Worm (Caenorhabditis elegans) whole organism, L4 larva: ENCODE data around the gene R11G1.11.

ENCODE experiments used
- D1046.2 ChIP-seq: fragments of 200-800 bp; sonication (Bioruptor generic); IDR thresholded peaks from 2 replicates; pipeline ENCODE4 v1.3.6; 2022; ENCODE audit warnings: missing genetic modification characterization, missing compliant biosample characterization
- F37D6.2 ChIP-seq: sonication (generic microtip); optimal IDR thresholded peaks from 2 replicates; lab custom pipeline; 2016; ENCODE audit warnings: mild to moderate bottlenecking, missing genetic modification characterization, missing compliant biosample characterization
- Y105C5A.15 ChIP-seq: fragments of 200-800 bp; sonication (Bioruptor generic); IDR thresholded peaks from 2 replicates; pipeline ENCODE4 v1.3.6; 2022; ENCODE audit warnings: missing genetic modification characterization, missing compliant biosample characterization
- ZK337.2 ChIP-seq: fragments of 200-800 bp; sonication (Bioruptor generic); IDR thresholded peaks from 2 replicates; pipeline ENCODE4 v1.3.6; 2022; ENCODE audit warnings: missing genetic modification reagents, missing genetic modification characterization, missing compliant biosample characterization
- aha-1 ChIP-seq: fragments of 150-350 bp; peaks from one replicate; lab custom pipeline; 2014; ENCODE audit warnings: missing biosample characterization, missing genetic modification characterization
- ceh-20 ChIP-seq: fragments of 200-800 bp; sonication (Bioruptor generic); IDR thresholded peaks from 2 replicates; pipeline ENCODE4 v1.3.6; 2022; ENCODE audit warnings: missing genetic modification reagents, missing genetic modification characterization, missing compliant biosample characterization
- ctbp-1 ChIP-seq: fragments of 200-800 bp; sonication (Bioruptor generic); IDR thresholded peaks from 2 replicates; pipeline ENCODE4 v1.3.6; 2022; ENCODE audit warnings: missing genetic modification reagents, missing genetic modification characterization, missing compliant biosample characterization
- daf-16 ChIP-seq, 3 experiments: sonication (generic microtip); optimal IDR thresholded peaks; 2 replicates each; lab custom pipeline; 2016 to 2017; ENCODE audit warnings: missing genetic modification characterization in 3 of 3, missing genetic modification reagents in 3 of 3, mild to moderate bottlenecking in 2 of 3, missing compliant biosample characterization in 2 of 3, missing biosample characterization in 1 of 3, moderate library complexity in 1 of 3
- daf-8 ChIP-seq: fragments of 200-800 bp; sonication (Bioruptor generic); IDR thresholded peaks from 2 replicates; pipeline ENCODE4 v1.3.6; 2022; ENCODE audit warnings: missing genetic modification characterization, missing compliant biosample characterization
- dmd-8 ChIP-seq: fragments of 200-800 bp; sonication (Bioruptor generic); IDR thresholded peaks from 2 replicates; pipeline ENCODE4 v1.3.6; 2022; ENCODE audit warnings: missing genetic modification characterization, missing compliant biosample characterization
- egl-43 ChIP-seq: fragments of 200-800 bp; sonication (Bioruptor generic); IDR thresholded peaks from 2 replicates; pipeline ENCODE4 v1.3.6; 2022; ENCODE audit warnings: missing genetic modification reagents, missing genetic modification characterization, missing compliant biosample characterization
- fkh-10 ChIP-seq: fragments of 150-350 bp; optimal IDR thresholded peaks from 2 replicates; lab custom pipeline; 2014; ENCODE audit warnings: missing biosample characterization, missing genetic modification reagents, missing genetic modification characterization
- fos-1 ChIP-seq: fragments of 150-350 bp; optimal IDR thresholded peaks from 2 replicates; lab custom pipeline; 2014; ENCODE audit warnings: missing biosample characterization, missing genetic modification characterization
- hif-1 ChIP-seq, 2 experiments: sonication (generic microtip); optimal IDR thresholded peaks; 2 replicates each; lab custom pipeline; 2016 to 2017; ENCODE audit warnings: missing compliant biosample characterization in 2 of 2, missing genetic modification characterization in 2 of 2, missing genetic modification reagents in 2 of 2, missing genotype in 2 of 2, mild to moderate bottlenecking in 1 of 2
- hlh-11 ChIP-seq: fragments of 200-800 bp; sonication (Bioruptor generic); optimal IDR thresholded peaks from 2 replicates; lab custom pipeline; 2018; ENCODE audit warnings: mild to moderate bottlenecking, missing genetic modification characterization, missing compliant biosample characterization
- lin-13 ChIP-seq: fragments of 150-350 bp; optimal IDR thresholded peaks from 2 replicates; lab custom pipeline; 2014; ENCODE audit warnings: missing biosample characterization, missing genetic modification reagents, missing genetic modification characterization
- lin-15B ChIP-seq: fragments of 150-350 bp; sonication (generic microtip); optimal IDR thresholded peaks from 3 replicates; lab custom pipeline; 2014; ENCODE audit warnings: missing biosample characterization, missing genetic modification characterization
- madf-9 ChIP-seq: fragments of 200-800 bp; sonication (Bioruptor generic); conservative IDR thresholded peaks from 2 replicates; pipeline ENCODE4 v1.3.6; 2022; ENCODE audit warnings: missing genetic modification reagents, missing genetic modification characterization, missing compliant biosample characterization
- mep-1 ChIP-seq: fragments of 150-350 bp; sonication (generic microtip); optimal IDR thresholded peaks from 3 replicates; lab custom pipeline; 2014; ENCODE audit warnings: missing biosample characterization, missing genetic modification characterization
- mes-2 ChIP-seq: sonication (generic microtip); optimal IDR thresholded peaks from 2 replicates; lab custom pipeline; 2016; ENCODE audit warnings: missing genotype, mild to moderate bottlenecking, missing genetic modification characterization, missing compliant biosample characterization; ENCODE audit not compliant: poor library complexity, severe bottlenecking
- mxl-2 ChIP-seq: fragments of 200-800 bp; sonication (Bioruptor generic); conservative IDR thresholded peaks from 2 replicates; pipeline ENCODE4 v1.3.6; 2022; ENCODE audit warnings: missing genetic modification reagents, missing genetic modification characterization, missing compliant biosample characterization
- nhr-11 ChIP-seq: fragments of 150-350 bp; optimal IDR thresholded peaks from 2 replicates; lab custom pipeline; 2014; ENCODE audit warnings: missing biosample characterization, missing genetic modification characterization
- nhr-25 ChIP-seq: sonication (generic microtip); optimal IDR thresholded peaks from 2 replicates; lab custom pipeline; 2017; ENCODE audit warnings: missing genetic modification characterization, mild to moderate bottlenecking, missing compliant biosample characterization, antibody characterized with exemption, moderate library complexity, borderline replicate concordance; ENCODE audit not compliant: insufficient read depth
- nhr-48 ChIP-seq: sonication (generic microtip); optimal IDR thresholded peaks from 2 replicates; lab custom pipeline; 2016; ENCODE audit warnings: mild to moderate bottlenecking, missing genetic modification characterization, missing compliant biosample characterization
- nhr-6 ChIP-seq: fragments of 150-350 bp; optimal IDR thresholded peaks from 2 replicates; lab custom pipeline; 2014; ENCODE audit warnings: missing biosample characterization, missing genetic modification characterization
- nhr-76 ChIP-seq: fragments of 150-350 bp; optimal IDR thresholded peaks from 2 replicates; lab custom pipeline; 2014; ENCODE audit warnings: missing biosample characterization, missing genetic modification characterization
- php-3 ChIP-seq: fragments of 200-800 bp; sonication (Bioruptor generic); IDR thresholded peaks from 2 replicates; pipeline ENCODE4 v1.3.6; 2022; ENCODE audit warnings: missing genetic modification reagents, missing genetic modification characterization, missing compliant biosample characterization
- pqm-1 ChIP-seq: sonication (generic microtip); optimal IDR thresholded peaks from 2 replicates; lab custom pipeline; 2017; ENCODE audit warnings: missing biosample characterization, missing genetic modification characterization
- unc-62 ChIP-seq, 3 experiments: fragments of 150-350 bp in 1 of 3; sonication (generic microtip); optimal IDR thresholded peaks in 2 of 3; peaks in 1 of 3; 1 replicate in 1 of 3; 2 replicates in 2 of 3; lab custom pipeline; 2014 to 2017; ENCODE audit warnings: missing biosample characterization in 3 of 3, missing genetic modification characterization in 3 of 3, missing genetic modification reagents in 3 of 3, missing genotype in 1 of 3
- zfp-3 ChIP-seq: fragments of 200-800 bp; sonication (Bioruptor generic); conservative IDR thresholded peaks from 2 replicates; pipeline ENCODE4 v1.3.6; 2022; ENCODE audit warnings: missing genetic modification reagents, missing genetic modification characterization, missing compliant biosample characterization
- ztf-11 ChIP-seq: fragments of 150-350 bp; optimal IDR thresholded peaks from 2 replicates; lab custom pipeline; 2014; ENCODE audit warnings: missing biosample characterization, missing genetic modification characterization

The R11G1.11 gene

DNA sequence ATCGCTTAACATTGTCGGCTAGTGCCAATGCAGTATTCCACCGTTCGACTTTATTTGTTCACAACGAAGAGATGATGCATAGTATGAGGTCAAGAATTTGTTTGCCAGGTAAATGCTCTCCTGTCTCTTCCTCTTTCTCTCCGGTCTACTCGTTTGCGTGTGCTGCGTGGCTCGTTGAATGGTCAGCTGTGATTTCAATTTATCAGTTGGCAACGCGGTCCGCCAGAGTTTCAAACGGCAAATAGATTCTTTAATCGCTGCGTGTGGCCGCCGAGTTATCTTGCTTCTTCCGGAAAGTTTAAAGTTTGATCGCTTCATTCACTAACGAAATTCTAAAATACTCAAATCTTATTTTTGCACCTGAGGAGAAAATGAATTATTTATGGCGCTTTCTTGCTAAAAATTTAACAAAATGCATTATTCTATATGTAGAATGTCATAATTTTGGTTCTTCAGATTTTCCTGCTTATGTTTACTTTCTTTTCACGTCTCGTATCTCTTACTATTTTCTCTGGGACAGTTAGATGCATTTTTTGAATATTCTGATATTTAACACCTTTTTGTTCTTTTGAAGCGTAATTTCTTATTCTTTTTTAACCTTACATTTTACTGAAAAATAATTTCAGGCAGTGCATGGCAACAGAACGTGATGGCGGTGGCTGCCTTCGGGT is 26.0 kb downstream of the R11G1.11 start, which contains the start of gene tsp-17:
Gene tsp-17, plus strand, starts transcription at position 621 of the 671 bp plus-strand sequence.
- TF ChIP-seq mes-2 (peak; percentile 15), aha-1 (tag; lab: Kevin White, UChicago) (peak; percentile 91), ctbp-1 (no peak), madf-9 (GFP tag; lab: Robert Waterston, UW) (no peak)

DNA sequence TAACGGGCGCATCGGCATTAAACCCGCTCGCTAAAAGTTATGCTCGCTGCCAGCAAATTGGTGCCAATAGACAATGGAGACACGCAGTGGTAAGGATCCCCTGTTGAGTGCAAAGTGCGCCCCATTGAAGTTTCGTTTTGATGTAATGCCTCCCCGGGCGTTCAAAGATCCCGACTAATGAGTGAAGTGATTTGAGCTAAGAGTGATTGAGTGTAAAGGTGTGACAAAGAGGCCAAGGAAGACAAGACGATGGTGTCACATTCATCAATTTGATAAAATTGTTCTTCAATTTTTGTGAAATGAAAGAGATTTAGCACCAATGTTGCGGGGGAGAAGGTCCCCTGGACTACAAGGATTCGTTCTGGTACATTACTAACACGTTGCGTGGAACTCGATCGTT is 28.3 kb downstream of the R11G1.11 start:
- TF ChIP-seq ceh-20 (GFP tag; lab: Robert Waterston, UW), result no peak
- no peak for TF ChIP-seq fkh-10 (GFP tag; lab: Kevin White, UChicago)
- TF ChIP-seq ztf-11, result no peak
- TF ChIP-seq pqm-1, result no peak
- no peak for TF ChIP-seq hif-1 (tag; optimal IDR thresholded peaks at IDR 0.05; lab: Kevin White, UChicago)
- no peak for TF ChIP-seq F37D6.2 (tag; lab: Kevin White, UChicago)
- no peak for TF ChIP-seq nhr-48 (tag; lab: Kevin White, UChicago)
- TF ChIP-seq lin-15B, result no peak
- no peak for TF ChIP-seq mxl-2 (GFP tag; lab: Robert Waterston, UW)
- TF ChIP-seq egl-43 (GFP tag; lab: Robert Waterston, UW), result no peak
- no peak for TF ChIP-seq nhr-25 (tag; lab: Kevin White, UChicago)
- TF ChIP-seq, all 104 proteins: peak for 0

DNA sequence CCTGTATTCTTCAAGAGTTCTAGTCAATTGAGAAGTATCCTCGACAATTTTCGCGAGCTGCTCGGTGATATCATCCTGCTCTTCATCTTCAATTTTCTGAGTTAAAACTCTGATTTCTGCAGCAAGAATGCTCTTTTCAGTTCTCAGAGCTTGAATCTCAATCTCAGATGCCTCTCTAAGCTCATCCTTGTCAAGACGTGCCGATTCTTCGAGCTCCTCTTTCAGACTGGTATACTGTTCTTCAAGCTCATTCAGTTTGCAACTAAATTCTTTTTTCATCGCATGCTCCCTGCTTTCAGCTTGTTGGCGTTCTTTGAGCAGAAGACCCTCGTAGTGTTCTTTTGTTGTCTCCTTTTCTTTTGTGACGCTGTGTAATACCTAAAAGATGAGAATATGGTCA is 31.7 kb downstream of the R11G1.11 start:
- no peak for TF ChIP-seq php-3 (GFP tag; lab: Robert Waterston, UW)
- peak in 1 of 2 experiments; percentile 56 for TF ChIP-seq unc-62 (GFP tag; optimal IDR thresholded peaks at IDR 0.05 in 1 of 2; lab: Kevin White, UChicago)
- TF ChIP-seq unc-62 (tag; optimal IDR thresholded peaks at IDR 0.05; lab: Kevin White, UChicago), result no peak
- no peak for TF ChIP-seq lin-13 (GFP tag; lab: Kevin White, UChicago)
- TF ChIP-seq nhr-11 (tag; lab: Kevin White, UChicago), result no peak

DNA sequence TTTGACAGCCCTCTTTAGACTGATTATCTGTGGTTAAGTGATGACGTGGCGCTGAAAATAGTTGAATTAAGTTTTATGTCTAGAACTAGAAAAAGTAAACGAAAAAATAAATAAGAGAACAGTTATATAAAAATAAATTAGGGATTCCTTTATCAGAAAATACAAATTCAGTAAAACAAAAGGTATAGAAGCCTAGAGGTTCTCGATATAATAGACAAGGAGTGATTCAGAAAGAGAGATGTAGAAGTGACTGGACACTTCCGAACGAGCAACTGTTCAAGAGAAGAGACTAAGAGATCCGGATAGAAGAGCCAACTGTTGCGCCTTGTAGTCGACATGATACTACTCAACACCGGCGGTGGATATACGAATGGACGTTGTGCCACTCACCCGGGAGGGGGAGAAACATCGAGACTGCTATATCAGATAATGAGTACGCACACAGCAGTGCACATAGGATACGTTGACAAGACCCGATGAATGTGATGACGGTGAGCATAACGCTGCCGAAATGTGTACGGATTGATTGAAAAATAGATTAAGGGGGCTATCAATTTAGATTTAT is 34.5 kb downstream of the R11G1.11 start, which contains the start of gene tag-278:
Gene tag-278, minus strand, starts transcription at position 51 of the 565 bp plus-strand sequence.
- TF ChIP-seq ZK337.2 (GFP tag; lab: Robert Waterston, UW), result no peak
- TF ChIP-seq fos-1 (tag; lab: Kevin White, UChicago), result no peak
- TF ChIP-seq madf-9 (GFP tag; lab: Robert Waterston, UW), result 0 out of 2 replicates have a peak, but pooled peaks have one; percentile 21
- TF ChIP-seq daf-16 (GFP tag; optimal IDR thresholded peaks at IDR 0.05; lab: Kevin White, UChicago), result peak in 1 of 2 experiments; percentile 59
- no peak for TF ChIP-seq daf-16 (tag; optimal IDR thresholded peaks at IDR 0.05; lab: Kevin White, UChicago)
- peak; percentile 6 for TF ChIP-seq hlh-11
- 0 out of 2 replicates have a peak, but pooled peaks have one; percentile 15 for TF ChIP-seq dmd-8 (GFP tag; lab: Robert Waterston, UW)
- no peak for TF ChIP-seq lin-13 (GFP tag; lab: Kevin White, UChicago)
- peak; percentile 43 for TF ChIP-seq nhr-11 (tag; lab: Kevin White, UChicago)
- no peak for TF ChIP-seq fkh-10 (GFP tag; lab: Kevin White, UChicago)
- no peak for TF ChIP-seq mep-1

DNA sequence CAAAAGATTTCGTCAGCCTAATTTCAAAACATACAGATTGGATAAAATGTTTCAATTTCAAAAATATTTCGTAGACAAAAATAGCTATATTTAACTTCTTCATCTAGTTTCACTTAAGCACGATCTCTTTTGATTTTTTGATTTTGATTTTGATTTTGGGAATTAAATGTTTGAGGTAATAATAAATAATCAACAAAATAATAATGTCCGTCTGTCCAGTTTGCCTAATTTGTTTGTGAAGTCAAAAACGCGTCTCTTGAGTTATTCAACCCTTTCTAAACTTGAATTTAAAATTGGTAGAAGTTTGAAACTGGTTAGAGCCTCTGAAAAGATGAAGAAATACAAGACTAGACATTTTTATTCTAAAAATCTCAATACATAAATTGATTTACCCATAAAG is 35.1 kb downstream of the R11G1.11 start:
- TF ChIP-seq unc-62 (GFP tag; optimal IDR thresholded peaks at IDR 0.05 in 1 of 2; lab: Kevin White, UChicago) (peak in 1 of 2 experiments; percentile 1), unc-62 (tag; optimal IDR thresholded peaks at IDR 0.05; lab: Kevin White, UChicago) (no peak), nhr-11 (tag; lab: Kevin White, UChicago) (no peak), aha-1 (tag; lab: Kevin White, UChicago) (peak; percentile 93)

DNA sequence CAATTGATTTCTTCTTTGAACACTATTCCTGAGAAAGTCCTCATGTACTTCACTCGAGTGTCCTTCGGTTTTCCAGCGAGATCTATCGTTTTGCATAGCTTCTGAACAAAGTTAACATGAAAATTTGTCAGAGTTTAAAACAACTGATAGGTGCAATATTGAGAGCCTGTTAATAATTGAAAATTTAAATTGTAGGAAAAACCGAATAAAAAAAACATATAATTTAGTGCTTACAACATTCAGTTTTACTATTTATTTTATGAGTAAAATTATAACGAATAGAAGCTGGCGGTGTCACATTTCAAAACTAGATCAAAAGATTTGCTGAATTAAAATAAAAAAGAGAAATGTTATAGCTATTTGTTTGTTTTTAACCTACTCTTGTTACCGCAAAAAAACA is 38.4 kb downstream of the R11G1.11 start, which contains the start of gene C02F12.8:
Gene C02F12.8, minus strand, starts transcription at position 101 of the 400 bp plus-strand sequence.
- TF ChIP-seq nhr-6 (tag; lab: Kevin White, UChicago) (no peak), nhr-76 (tag; lab: Kevin White, UChicago) (no peak), daf-8 (GFP tag; lab: Robert Waterston, UW) (no peak), zfp-3 (GFP tag; lab: Robert Waterston, UW) (no peak), D1046.2 (GFP tag; lab: Robert Waterston, UW) (no peak), Y105C5A.15 (GFP tag; lab: Robert Waterston, UW) (no peak)
